Fruit fly (Drosophila melanogaster) whole organism, embryonic: ENCODE data around the gene CG14958.

ENCODE experiments used
- Adf1 ChIP-seq: fragments of 200-800 bp; sonication (Bioruptor generic); IDR thresholded peaks from 2 replicates; pipeline ENCODE4 v1.3.6; 2022; ENCODE audit warnings: missing biosample characterization, missing genetic modification characterization
- BEAF-32 ChIP-seq: fragments of 200-800 bp; sonication (Bioruptor generic); optimal IDR thresholded peaks from 3 replicates; lab custom pipeline; 2017; ENCODE audit warnings: missing biosample characterization, missing genetic modification characterization, mild to moderate bottlenecking, moderate library complexity, missing genetic modification reagents
- Bgb ChIP-seq: fragments of 200-800 bp; sonication (Bioruptor generic); IDR thresholded peaks from 2 replicates; pipeline ENCODE4 v1.3.6; 2022; ENCODE audit warnings: missing biosample characterization, missing genetic modification characterization; ENCODE audit not compliant: partially characterized antibody
- CG10543 ChIP-seq: fragments of 200-800 bp; sonication (Bioruptor generic); optimal IDR thresholded peaks from 3 replicates; lab custom pipeline; 2017; ENCODE audit warnings: missing biosample characterization, mild to moderate bottlenecking, missing genetic modification characterization, moderate library complexity
- CG11456 ChIP-seq: fragments of 200-800 bp; sonication (Bioruptor generic); IDR thresholded peaks from 3 replicates; pipeline ENCODE4 v1.3.6; 2022; ENCODE audit warnings: missing biosample characterization, missing genetic modification characterization
- CG1233 ChIP-seq: fragments of 200-800 bp; sonication (Bioruptor generic); optimal IDR thresholded peaks from 4 replicates; lab custom pipeline; 2018; ENCODE audit warnings: missing biosample characterization, mild to moderate bottlenecking, missing genetic modification characterization
- CG15514 ChIP-seq: fragments of 200-800 bp; sonication (Bioruptor generic); optimal IDR thresholded peaks from 3 replicates; lab custom pipeline; 2017; ENCODE audit warnings: missing biosample characterization, missing genetic modification characterization, mild to moderate bottlenecking, moderate library complexity, missing genetic modification reagents
- CG17361 ChIP-seq: fragments of 200-800 bp; sonication (Bioruptor generic); IDR thresholded peaks from 3 replicates; pipeline ENCODE4 v1.3.6; 2022; ENCODE audit warnings: missing biosample characterization, missing genetic modification characterization
- CG18764 ChIP-seq: fragments of 200-800 bp; sonication (Bioruptor generic); optimal IDR thresholded peaks from 3 replicates; lab custom pipeline; 2016; ENCODE audit warnings: missing biosample characterization, missing genetic modification characterization
- CG3995 ChIP-seq: fragments of 200-800 bp; sonication (Bioruptor generic); optimal IDR thresholded peaks from 3 replicates; lab custom pipeline; 2016; ENCODE audit warnings: missing biosample characterization, missing genetic modification characterization
- CG4360 ChIP-seq: fragments of 200-800 bp; sonication (Bioruptor generic); IDR thresholded peaks from 2 replicates; pipeline ENCODE4 v1.3.6; 2022; ENCODE audit warnings: missing biosample characterization, missing genetic modification characterization
- CG4730 ChIP-seq: fragments of 200-800 bp; sonication (Bioruptor generic); IDR thresholded peaks from 2 replicates; pipeline ENCODE4 v1.3.6; 2022; ENCODE audit warnings: missing biosample characterization, missing genetic modification characterization
- CG5180 ChIP-seq: fragments of 200-800 bp; sonication (Bioruptor generic); optimal IDR thresholded peaks from 3 replicates; lab custom pipeline; 2017; ENCODE audit warnings: missing biosample characterization, missing genetic modification characterization, mild to moderate bottlenecking, moderate library complexity, missing genetic modification reagents
- CG5245 ChIP-seq: fragments of 200-800 bp; sonication (Bioruptor generic); optimal IDR thresholded peaks from 3 replicates; lab custom pipeline; 2016; ENCODE audit warnings: missing biosample characterization, missing genetic modification characterization
- CG5953 ChIP-seq: fragments of 200-800 bp; sonication (Bioruptor generic); IDR thresholded peaks from 2 replicates; pipeline ENCODE4 v1.3.6; 2022; ENCODE audit warnings: missing biosample characterization, missing genetic modification characterization
- CG7786 ChIP-seq: fragments of 200-800 bp; sonication (Bioruptor generic); optimal IDR thresholded peaks from 2 replicates; lab custom pipeline; 2016; ENCODE audit warnings: missing biosample characterization, missing genetic modification characterization
- CG8281 ChIP-seq: fragments of 200-800 bp; sonication (Bioruptor generic); optimal IDR thresholded peaks from 2 replicates; lab custom pipeline; 2018; ENCODE audit warnings: missing biosample characterization, mild to moderate bottlenecking, missing genetic modification characterization, moderate library complexity
- CG8290 ChIP-seq, 3 experiments: fragments of 200-800 bp; sonication (Bioruptor generic); optimal IDR thresholded peaks; 2 replicates each; lab custom pipeline; 2016 to 2019; ENCODE audit warnings: missing biosample characterization in 3 of 3, missing genetic modification characterization in 3 of 3, mild to moderate bottlenecking in 2 of 3, moderate library complexity in 1 of 3
- CG8359 ChIP-seq: fragments of 200-800 bp; sonication (Bioruptor generic); optimal IDR thresholded peaks from 2 replicates; lab custom pipeline; 2017; ENCODE audit warnings: missing biosample characterization, mild to moderate bottlenecking, missing genetic modification characterization, borderline replicate concordance
- Deaf1 ChIP-seq: fragments of 200-800 bp; optimal IDR thresholded peaks from 3 replicates; lab custom pipeline; 2019; ENCODE audit warnings: missing biosample characterization, mild to moderate bottlenecking, missing genetic modification characterization, moderate library complexity
- Dip3 ChIP-seq: fragments of 200-800 bp; sonication (Bioruptor generic); optimal IDR thresholded peaks from 3 replicates; lab custom pipeline; 2016; ENCODE audit warnings: missing biosample characterization, missing genetic modification characterization
- Dp ChIP-seq: fragments of 200-800 bp; sonication (Bioruptor generic); optimal IDR thresholded peaks from 2 replicates; lab custom pipeline; 2018; ENCODE audit warnings: missing biosample characterization, mild to moderate bottlenecking, missing genetic modification characterization, moderate library complexity
- Ets97D ChIP-seq: fragments of 200-800 bp; sonication (Bioruptor generic); optimal IDR thresholded peaks from 3 replicates; lab custom pipeline; 2016; ENCODE audit warnings: missing biosample characterization, missing genetic modification characterization
- Hr39 ChIP-seq: fragments of >200 bp; optimal IDR thresholded peaks from 2 replicates; lab custom pipeline; 2017
- Hsf ChIP-seq: fragments of 200-800 bp; sonication (Bioruptor generic); optimal IDR thresholded peaks from 3 replicates; lab custom pipeline; 2016; ENCODE audit warnings: missing biosample characterization, missing genetic modification characterization
- MBD-R2 ChIP-seq: fragments of 200-800 bp; sonication (Bioruptor generic); IDR thresholded peaks from 2 replicates; pipeline ENCODE4 v1.3.6; 2022; ENCODE audit warnings: missing biosample characterization, missing genetic modification characterization
- Nf-YA ChIP-seq: fragments of 200-800 bp; sonication (Bioruptor generic); IDR thresholded peaks from 2 replicates; pipeline ENCODE4 v1.3.6; 2022; ENCODE audit warnings: missing biosample characterization, missing genetic modification characterization
- Pdp1 ChIP-seq, 2 experiments: fragments of 200-800 bp; sonication (Bioruptor generic); optimal IDR thresholded peaks; 3 replicates each; lab custom pipeline; 2016; ENCODE audit warnings: missing biosample characterization in 2 of 2, missing genetic modification characterization in 2 of 2, mild to moderate bottlenecking in 1 of 2, moderate library complexity in 1 of 2
- Poxn ChIP-seq: fragments of 200-800 bp; sonication (Bioruptor generic); IDR thresholded peaks from 2 replicates; pipeline ENCODE4 v1.3.6; 2022; ENCODE audit warnings: missing biosample characterization, missing genetic modification characterization
- Ravus ChIP-seq: fragments of 200-800 bp; sonication (Bioruptor generic); IDR thresholded peaks from 2 replicates; pipeline ENCODE4 v1.3.6; 2022; ENCODE audit warnings: missing biosample characterization, missing genetic modification characterization
- Rx ChIP-seq: fragments of 200-800 bp; sonication (Bioruptor generic); IDR thresholded peaks from 2 replicates; pipeline ENCODE4 v1.3.6; 2022; ENCODE audit warnings: missing biosample characterization, missing genetic modification characterization
- Sin3A ChIP-seq: fragments of >200 bp; optimal IDR thresholded peaks from 2 replicates; lab custom pipeline; 2018
- Vsx1 ChIP-seq: fragments of 200-800 bp; sonication (Bioruptor generic); optimal IDR thresholded peaks from 2 replicates; lab custom pipeline; 2017; ENCODE audit warnings: missing biosample characterization, mild to moderate bottlenecking, missing genetic modification characterization, missing genetic modification reagents
- YL-1 ChIP-seq: fragments of 200-800 bp; sonication (Bioruptor generic); optimal IDR thresholded peaks from 3 replicates; lab custom pipeline; 2017; ENCODE audit warnings: missing biosample characterization, mild to moderate bottlenecking, missing genetic modification characterization
- ac ChIP-seq: fragments of 200-800 bp; sonication (Bioruptor generic); optimal IDR thresholded peaks from 3 replicates; lab custom pipeline; 2017; ENCODE audit warnings: missing biosample characterization, mild to moderate bottlenecking, missing genetic modification characterization
- danr ChIP-seq: fragments of 200-800 bp; sonication (Bioruptor generic); IDR thresholded peaks from 2 replicates; pipeline ENCODE4 v1.3.6; 2022; ENCODE audit warnings: missing biosample characterization, missing genetic modification characterization
- dpn ChIP-seq, 2 experiments: fragments of 200-800 bp; sonication (Bioruptor generic); optimal IDR thresholded peaks; 3 replicates each; lab custom pipeline; 2016; ENCODE audit warnings: missing biosample characterization in 2 of 2, missing genetic modification characterization in 2 of 2
- en ChIP-seq: fragments of 200-800 bp; sonication (Bioruptor generic); optimal IDR thresholded peaks from 2 replicates; lab custom pipeline; 2016; ENCODE audit warnings: missing biosample characterization, missing genetic modification characterization
- esg ChIP-seq: fragments of 200-800 bp; sonication (Bioruptor generic); conservative IDR thresholded peaks from 2 replicates; pipeline ENCODE4 v1.3.6; 2022; ENCODE audit warnings: missing biosample characterization, missing genetic modification characterization
- jing ChIP-seq: fragments of 200-800 bp; sonication (Bioruptor generic); optimal IDR thresholded peaks from 2 replicates; lab custom pipeline; 2018; ENCODE audit warnings: missing biosample characterization, mild to moderate bottlenecking, missing genetic modification characterization
- nerfin-2 ChIP-seq: fragments of 200-800 bp; sonication (Bioruptor generic); IDR thresholded peaks from 2 replicates; pipeline ENCODE4 v1.3.6; 2022; ENCODE audit warnings: missing biosample characterization, missing genetic modification characterization; ENCODE audit not compliant: partially characterized antibody
- pb ChIP-seq: fragments of 200-800 bp; sonication (Bioruptor generic); optimal IDR thresholded peaks from 3 replicates; lab custom pipeline; 2016; ENCODE audit warnings: missing biosample characterization, missing genetic modification characterization
- ro ChIP-seq: fragments of 200-800 bp; sonication (Bioruptor generic); IDR thresholded peaks from 2 replicates; pipeline ENCODE4 v1.3.6; 2022; ENCODE audit warnings: missing biosample characterization, missing genetic modification characterization
- sc ChIP-seq, 3 experiments: fragments of >200 bp in 2 of 3; fragments of 200-800 bp in 1 of 3; sonication (Bioruptor generic) in 1 of 3; optimal IDR thresholded peaks; 2 replicates in 2 of 3; 3 replicates in 1 of 3; lab custom pipeline; 2017; ENCODE audit warnings: mild to moderate bottlenecking in 1 of 3, missing biosample characterization in 1 of 3, missing genetic modification characterization in 1 of 3, missing genetic modification reagents in 1 of 3
- sens ChIP-seq: fragments of 200-800 bp; sonication (Bioruptor generic); peaks from one replicate; lab custom pipeline; 2016; ENCODE audit warnings: missing biosample characterization, missing genetic modification characterization
- so ChIP-seq: fragments of 200-800 bp; sonication (Bioruptor generic); IDR thresholded peaks from 3 replicates; pipeline ENCODE4 v1.3.6; 2022; ENCODE audit warnings: missing biosample characterization, missing genetic modification characterization
- ssp ChIP-seq: fragments of 200-800 bp; sonication (Bioruptor generic); IDR thresholded peaks from 2 replicates; pipeline ENCODE4 v1.3.6; 2022; ENCODE audit warnings: missing biosample characterization, missing genetic modification characterization
- stc ChIP-seq: fragments of 200-800 bp; sonication (Bioruptor generic); IDR thresholded peaks from 2 replicates; pipeline ENCODE4 v1.3.6; 2022; ENCODE audit warnings: missing biosample characterization, missing genetic modification characterization
- trem ChIP-seq: fragments of 200-800 bp; optimal IDR thresholded peaks from 3 replicates; lab custom pipeline; 2019; ENCODE audit warnings: missing biosample characterization, mild to moderate bottlenecking, missing genetic modification characterization, moderate library complexity

Gene CG14958

dm6 chr3L:3222643-3223389 lies 33.0 kb downstream of the CG14958 start, which contains the start of the genes RpL28 and eIF1 (continued):
- TF ChIP-seq CG4360 (GFP tag; lab: Robert Waterston, UW) (peak; percentile 59; the same call in 1 of the 2 replicates), en (GFP tag; lab: Kevin White, UChicago) (peak; percentile 76), Hsf (GFP tag; lab: Kevin White, UChicago) (peak; percentile 94), CG8359 (GFP tag; lab: Kevin White, UChicago) (peak; percentile 86), trem (tag; lab: Kevin White, UChicago) (peak; percentile 99), Vsx1 (GFP tag; lab: Kevin White, UChicago) (peak; percentile 92), ro (GFP tag; lab: Robert Waterston, UW) (peak; percentile 57; the same call in 1 of the 2 replicates), Ravus (GFP tag; lab: Robert Waterston, UW) (no peak; the same call in 1 of the 2 replicates), dpn (GFP tag; optimal IDR thresholded peaks at IDR 0.05; lab: Kevin White, UChicago) (peak; percentile 83 to 94), CG7786 (peak; percentile 84), Hr39 (lab: Kevin White, UChicago) (no peak), CG11456 (GFP tag; lab: Robert Waterston, UW) (peak; percentile 95), CG10543 (GFP tag; lab: Kevin White, UChicago) (peak; percentile 96), CG18764 (GFP tag; lab: Kevin White, UChicago) (peak; percentile 88), Adf1 (GFP tag; lab: Robert Waterston, UW) (peak; percentile 58), jing (GFP tag; lab: Kevin White, UChicago) (no peak), Rx (peak; percentile 94), so (GFP tag; lab: Robert Waterston, UW) (peak; percentile 78), CG5953 (GFP tag; lab: Robert Waterston, UW) (peak; percentile 80), Pdp1 (GFP tag; optimal IDR thresholded peaks at IDR 0.05; lab: Kevin White, UChicago) (peak; percentile 78 to 88), YL-1 (peak; percentile 98), CG1233 (GFP tag; lab: Kevin White, UChicago) (peak; percentile 96), CG5245 (GFP tag; lab: Kevin White, UChicago) (peak; percentile 83), CG3995 (peak; percentile 87), CG4730 (GFP tag; lab: Robert Waterston, UW) (peak; percentile 69), ssp (peak; percentile 79), danr (0 out of 2 replicates have a peak, but pooled peaks have one; percentile 28), CG8281 (tag; lab: Kevin White, UChicago) (peak; percentile 75), sc (optimal IDR thresholded peaks at IDR 0.05; lab: Kevin White, UChicago) (no peak), sc (GFP tag; optimal IDR thresholded peaks at IDR 0.05; lab: Kevin White, UChicago) (peak; percentile 92), MBD-R2 (peak; percentile 43; the same call in 1 of the 2 replicates), CG17361 (GFP tag; lab: Robert Waterston, UW) (peak; percentile 96), pb (GFP tag; lab: Kevin White, UChicago) (peak; percentile 88), CG8290 (GFP tag; optimal IDR thresholded peaks at IDR 0.05; lab: Kevin White, UChicago) (peak; percentile 93), CG8290 (tag; optimal IDR thresholded peaks at IDR 0.05; lab: Kevin White, UChicago) (peak; percentile 89 to 97), Dip3 (GFP tag; lab: Kevin White, UChicago) (peak; percentile 91), CG5180 (peak; percentile 81), Nf-YA (peak; percentile 74), ac (peak; percentile 88), CG15514 (peak; percentile 92), Sin3A (lab: Kevin White, UChicago) (peak; percentile 94), Bgb (peak; percentile 76), sens (GFP tag; lab: Kevin White, UChicago) (peak; percentile 97), esg (GFP tag; lab: Robert Waterston, UW) (peak; percentile 66), Ets97D (GFP tag; lab: Kevin White, UChicago) (peak; percentile 99), Deaf1 (no peak), nerfin-2 (GFP tag; lab: Robert Waterston, UW) (peak; percentile 51), stc (GFP tag; lab: Robert Waterston, UW) (peak; percentile 79), Poxn (peak; percentile 56; the same call in 1 of the 2 replicates), BEAF-32 (GFP tag; lab: Kevin White, UChicago) (peak; percentile 96), Dp (GFP tag; lab: Kevin White, UChicago) (peak; percentile 60)
